Fruit fly (Drosophila melanogaster): ENCODE measurements around the gene Abp1.

The Abp1 gene

dm6 chr3L:13486041-13486859, at the start of gene Abp1, which contains the start of gene Tgi (continued):
- TF ChIP-seq pita (GFP tag; optimal IDR thresholded peaks at IDR 0.05): peak; percentile 78
- peak; percentile 73 for TF ChIP-seq unc-4 (GFP tag; IDR thresholded peaks at IDR 0.05; ENCODE audit: partially characterized antibody)
- no peak for TF ChIP-seq CG4854 (GFP tag; optimal IDR thresholded peaks at IDR 0.05)
- peak; percentile 38 for TF ChIP-seq Myb (GFP tag; optimal IDR thresholded peaks at IDR 0.05)
- peak; percentile 41 for TF ChIP-seq Abd-B (GFP tag; optimal IDR thresholded peaks at IDR 0.05)
- TF ChIP-seq z (GFP tag; IDR thresholded peaks at IDR 0.05): 0 out of 3 replicates have a peak, but pooled peaks have one; percentile 49
- TF ChIP-seq Nf-YB (GFP tag; optimal IDR thresholded peaks at IDR 0.05): no peak
- peak; percentile 63; the same call in 2 of the 3 replicates for TF ChIP-seq mld (GFP tag; IDR thresholded peaks at IDR 0.05; ENCODE audit: partially characterized antibody)
- no peak for TF ChIP-seq odd (GFP tag; optimal IDR thresholded peaks at IDR 0.05)
- peak; percentile 80 for TF ChIP-seq Dll (GFP tag; IDR thresholded peaks at IDR 0.05; ENCODE audit: partially characterized antibody)
- peak; percentile 2 for TF ChIP-seq ERR (GFP tag; optimal IDR thresholded peaks at IDR 0.05)
- TF ChIP-seq CG9727 (GFP tag; optimal IDR thresholded peaks at IDR 0.05): peak; percentile 6
- no peak for TF ChIP-seq CG11085 (GFP tag; IDR thresholded peaks at IDR 0.05)
- peak; percentile 65 for TF ChIP-seq NFAT (GFP tag; IDR thresholded peaks at IDR 0.05)
- TF ChIP-seq chn (GFP tag; optimal IDR thresholded peaks at IDR 0.05): peak; percentile 32
- TF ChIP-seq Bdp1 (GFP tag; optimal IDR thresholded peaks at IDR 0.05): no peak
- TF ChIP-seq CG13296 (GFP tag; optimal IDR thresholded peaks at IDR 0.05): no peak
- peak in 1 of 3 experiments; percentile 37 for TF ChIP-seq lola (GFP tag; optimal IDR thresholded peaks at IDR 0.05)
- no peak for TF ChIP-seq klu (GFP tag; IDR thresholded peaks at IDR 0.05)
- no peak for TF ChIP-seq schlank (tag; optimal IDR thresholded peaks at IDR 0.05)
- peak; percentile 10 for TF ChIP-seq Xbp1 (GFP tag; optimal IDR thresholded peaks at IDR 0.05)
- TF ChIP-seq Camta (GFP tag; optimal IDR thresholded peaks at IDR 0.05): peak; percentile 4
- TF ChIP-seq ato (GFP tag; IDR thresholded peaks at IDR 0.05; ENCODE audit: partially characterized antibody): peak; percentile 79
- TF ChIP-seq nerfin-2 (GFP tag; IDR thresholded peaks at IDR 0.05; ENCODE audit: partially characterized antibody): peak; percentile 62
- no peak for TF ChIP-seq unpg (GFP tag; optimal IDR thresholded peaks at IDR 0.05)
- peak; percentile 91 for TF ChIP-seq bbx (GFP tag; IDR thresholded peaks at IDR 0.05; ENCODE audit: partially characterized antibody)
- TF ChIP-seq peb (GFP tag; IDR thresholded peaks at IDR 0.05): no peak
- peak; percentile 37 for TF ChIP-seq HLH54F (GFP tag; optimal IDR thresholded peaks at IDR 0.05)
- peak; percentile 16 for TF ChIP-seq caup (GFP tag; optimal IDR thresholded peaks at IDR 0.05; ENCODE audit: severe bottlenecking)
- TF ChIP-seq CG33213 (GFP tag; optimal IDR thresholded peaks at IDR 0.05): peak; percentile 61
- TF ChIP-seq dpn (GFP tag; optimal IDR thresholded peaks at IDR 0.05): peak; percentile 27 to 67
- peak; percentile 15 for TF ChIP-seq CG10209 (GFP tag; optimal IDR thresholded peaks at IDR 0.05)
- TF ChIP-seq Hsf (GFP tag; optimal IDR thresholded peaks at IDR 0.05): peak; percentile 35
- no peak for TF ChIP-seq CG2202 (tag; optimal IDR thresholded peaks at IDR 0.05)
- peak; percentile 33 for TF ChIP-seq stwl (tag; optimal IDR thresholded peaks at IDR 0.05)
- TF ChIP-seq Dfd (GFP tag; optimal IDR thresholded peaks at IDR 0.05): no peak
- TF ChIP-seq CG14710 (tag; optimal IDR thresholded peaks at IDR 0.05): peak; percentile 82
- peak; percentile 12; the same call in 1 of the 2 replicates for TF ChIP-seq vvl (GFP tag; IDR thresholded peaks at IDR 0.05)
- no peak for TF ChIP-seq CG15479 (GFP tag; optimal IDR thresholded peaks at IDR 0.05)
- peak; percentile 72 for TF ChIP-seq slbo (GFP tag; IDR thresholded peaks at IDR 0.05)
- TF ChIP-seq cg (GFP tag; optimal IDR thresholded peaks at IDR 0.05): peak; percentile 69
- TF ChIP-seq tna (GFP tag; IDR thresholded peaks at IDR 0.05; ENCODE audit: partially characterized antibody): peak; percentile 69
- peak; percentile 58 for TF ChIP-seq fd3F (GFP tag; optimal IDR thresholded peaks at IDR 0.05)
- TF ChIP-seq gfzf (GFP tag; optimal IDR thresholded peaks at IDR 0.05): peak; percentile 45
- TF ChIP-seq Rfx (GFP tag; IDR thresholded peaks at IDR 0.05): peak; percentile 76
- peak; percentile 25 for TF ChIP-seq tin (GFP tag; optimal IDR thresholded peaks at IDR 0.05)
- TF ChIP-seq her (GFP tag; optimal IDR thresholded peaks at IDR 0.05): peak; percentile 36

Measured in whole organism, embryonic.